Worm (Caenorhabditis elegans): ENCODE data around the gene Y54E2A.4.

ce11 chrII:14779851-14780250 lies 25.4 kb downstream of the Y54E2A.4 start:
- TF ChIP-seq ztf-6 (GFP tag; IDR thresholded peaks at IDR 0.05) (no peak), cebp-2 (GFP tag; IDR thresholded peaks at IDR 0.05) (no peak), ceh-58 (GFP tag; IDR thresholded peaks at IDR 0.05) (no peak), nhr-80 (tag; optimal IDR thresholded peaks at IDR 0.05) (no peak)
